Fruit fly (Drosophila melanogaster): ENCODE data around the gene BG642167.

Gene BG642167

dm6 chr3R:25777098-25777497 lies 29.1 kb upstream of the BG642167 start, which contains the start of gene CG17195:
TSS of gene CG17195 (minus strand) at chr3R:25777198.
- TF ChIP-seq esn (GFP tag; optimal IDR thresholded peaks at IDR 0.05): no peak
- TF ChIP-seq svp (GFP tag): no peak
- TF ChIP-seq Sox102F (GFP tag; optimal IDR thresholded peaks at IDR 0.05): no peak
- no peak for TF ChIP-seq fkh (GFP tag; optimal IDR thresholded peaks at IDR 0.05)
- no peak for TF ChIP-seq CG11294 (GFP tag; IDR thresholded peaks at IDR 0.05)
- no peak for TF ChIP-seq Eip78C (GFP tag)
- no peak for TF ChIP-seq Hr4 (GFP tag; optimal IDR thresholded peaks at IDR 0.05)
- no peak for TF ChIP-seq CG3032 (tag; optimal IDR thresholded peaks at IDR 0.05)
- TF ChIP-seq CG8319 (GFP tag; optimal IDR thresholded peaks at IDR 0.05): no peak
- no peak for TF ChIP-seq CG10669 (GFP tag; optimal IDR thresholded peaks at IDR 0.05)
- no peak for TF ChIP-seq eg (GFP tag; IDR thresholded peaks at IDR 0.05)
- no peak for TF ChIP-seq CG1621 (tag; optimal IDR thresholded peaks at IDR 0.05)
- TF ChIP-seq Met (GFP tag; optimal IDR thresholded peaks at IDR 0.05): no peak

dm6 chr3R:25778205-25778604 lies 28.0 kb upstream of the BG642167 start, which contains the start of gene CG4956:
TSS of gene CG4956 (minus strand) at chr3R:25778305.
- no peak for TF ChIP-seq salr (GFP tag; optimal IDR thresholded peaks at IDR 0.05)
- TF ChIP-seq CG16779 (tag; optimal IDR thresholded peaks at IDR 0.05): no peak
- no peak for TF ChIP-seq ss (GFP tag; optimal IDR thresholded peaks at IDR 0.05)
- TF ChIP-seq CG6808 (GFP tag; optimal IDR thresholded peaks at IDR 0.05): no peak
- no peak for TF ChIP-seq Eip78C (GFP tag)
- no peak for TF ChIP-seq Hr4 (GFP tag; optimal IDR thresholded peaks at IDR 0.05)
- TF ChIP-seq eg (GFP tag; IDR thresholded peaks at IDR 0.05): no peak
- TF ChIP-seq CG15336 (GFP tag; IDR thresholded peaks at IDR 0.05): no peak
- TF ChIP-seq Ets21C (GFP tag; optimal IDR thresholded peaks at IDR 0.05): no peak
- TF ChIP-seq vri (GFP tag; optimal IDR thresholded peaks at IDR 0.05): no peak

- TF ChIP-seq Ets21C (GFP tag; optimal IDR thresholded peaks at IDR 0.05): no peak
- no peak for TF ChIP-seq CG10669 (GFP tag; optimal IDR thresholded peaks at IDR 0.05)
- TF ChIP-seq CG8632 (GFP tag; optimal IDR thresholded peaks at IDR 0.05): no peak
- TF ChIP-seq CG7368 (GFP tag; optimal IDR thresholded peaks at IDR 0.05): no peak
- no peak for TF ChIP-seq lz (GFP tag; optimal IDR thresholded peaks at IDR 0.05)
- TF ChIP-seq CG4318 (GFP tag; optimal IDR thresholded peaks at IDR 0.05): no peak
- TF ChIP-seq Eip78C (GFP tag): no peak
- no peak for TF ChIP-seq Met (GFP tag; optimal IDR thresholded peaks at IDR 0.05)
- TF ChIP-seq CG32006 (GFP tag; optimal IDR thresholded peaks at IDR 0.05): no peak
Measured at dm6 chr3R:25782855-25783424, 23.3 kb upstream of the BG642167 start.

- no peak for TF ChIP-seq CG11902 (GFP tag; optimal IDR thresholded peaks at IDR 0.05)
- TF ChIP-seq fd59A (GFP tag; optimal IDR thresholded peaks at IDR 0.05): no peak
- TF ChIP-seq fd85E (GFP tag; optimal IDR thresholded peaks at IDR 0.05): no peak
- no peak for TF ChIP-seq fkh (GFP tag; optimal IDR thresholded peaks at IDR 0.05)
- no peak for TF ChIP-seq Sox102F (GFP tag; optimal IDR thresholded peaks at IDR 0.05)
- TF ChIP-seq Hr4 (GFP tag; optimal IDR thresholded peaks at IDR 0.05): no peak
Measured at dm6 chr3R:25787198-25787597, 19.0 kb upstream of the BG642167 start, which contains the start of gene CG4960. TSS of gene CG4960 (minus strand) at chr3R:25787298.

DNA sequence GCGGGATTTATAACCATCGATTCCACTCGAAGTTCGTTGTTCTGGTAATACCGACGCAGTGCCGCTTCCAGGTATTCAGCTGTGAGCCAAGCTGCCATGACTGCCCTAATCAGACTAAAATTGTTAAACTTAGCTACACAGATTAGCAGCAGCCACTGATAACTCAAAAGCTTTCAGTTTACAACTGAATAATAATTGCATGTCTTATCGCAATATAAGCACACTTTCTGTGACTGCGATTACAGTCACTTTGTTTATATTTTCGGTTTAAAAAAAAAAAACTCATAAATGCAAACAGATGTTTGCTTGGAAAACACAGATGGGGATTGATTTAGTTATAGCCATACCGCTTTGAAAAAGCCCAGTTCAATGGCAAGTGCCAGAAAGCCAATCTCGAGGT lies 16.9 kb upstream of the BG642167 start, which contains the start of gene CG31380:
CG31380 (minus strand) TSS at position 101 of the 400 bp plus-strand sequence.
- no peak for TF ChIP-seq Hr39 (GFP tag; optimal IDR thresholded peaks at IDR 0.05)
- TF ChIP-seq Eip93F (GFP tag; optimal IDR thresholded peaks at IDR 0.05): no peak
- TF ChIP-seq dsx (GFP tag; optimal IDR thresholded peaks at IDR 0.05; ENCODE audit: poor library complexity, severe bottlenecking): no peak

DNA sequence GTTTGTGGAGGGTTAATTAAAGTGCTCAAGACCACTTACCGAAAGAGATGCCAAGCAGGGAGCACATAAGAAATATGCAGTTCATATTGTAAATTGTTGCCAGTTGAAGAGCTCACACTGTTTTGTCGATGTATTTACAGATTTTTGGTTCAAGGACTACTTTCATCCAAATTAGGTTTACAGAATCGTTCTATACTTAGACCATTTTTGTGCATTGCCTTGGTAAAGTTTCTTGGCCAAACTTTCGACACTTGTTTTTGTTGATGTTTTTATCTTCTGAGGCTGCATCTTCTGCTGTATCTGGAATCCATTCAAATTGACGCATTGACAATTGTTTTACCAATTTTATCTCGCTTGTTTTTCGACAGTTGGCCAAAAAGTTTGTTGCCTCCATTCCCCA lies 15.9 kb upstream of the BG642167 start, which contains the start of gene CG31093:
CG31093 (minus strand) TSS at position 101 of the 400 bp plus-strand sequence.
- TF ChIP-seq Hr4 (GFP tag; optimal IDR thresholded peaks at IDR 0.05) (no peak), CG32006 (GFP tag; optimal IDR thresholded peaks at IDR 0.05) (no peak), CG3032 (tag; optimal IDR thresholded peaks at IDR 0.05) (no peak), Met (GFP tag; optimal IDR thresholded peaks at IDR 0.05) (no peak), Eip93F (GFP tag; optimal IDR thresholded peaks at IDR 0.05) (no peak), CG10631 (GFP tag; optimal IDR thresholded peaks at IDR 0.05) (no peak), eg (GFP tag; IDR thresholded peaks at IDR 0.05) (no peak), cyc (GFP tag; optimal IDR thresholded peaks at IDR 0.05) (no peak), CG15336 (GFP tag; IDR thresholded peaks at IDR 0.05) (no peak), CG3919 (GFP tag; optimal IDR thresholded peaks at IDR 0.05) (no peak), Ets21C (GFP tag; optimal IDR thresholded peaks at IDR 0.05) (no peak)

Measured in whole organism, prepupa.